Worm (Caenorhabditis elegans) whole organism, L1 larva: Measurements from ENCODE around the gene srxa-15.

Experiments used
- C04F5.9 ChIP-seq: sonication (generic microtip); optimal IDR thresholded peaks from 2 replicates; lab custom pipeline; 2016; ENCODE audit warnings: missing genetic modification characterization, missing compliant biosample characterization
- C16A3.4 ChIP-seq: fragments of 150-350 bp; optimal IDR thresholded peaks from 2 replicates; lab custom pipeline; 2014; ENCODE audit warnings: missing biosample characterization, missing genetic modification characterization
- aha-1 ChIP-seq: fragments of 150-350 bp; optimal IDR thresholded peaks from 2 replicates; lab custom pipeline; 2014; ENCODE audit warnings: missing biosample characterization, missing genetic modification characterization
- alr-1 ChIP-seq: fragments of 200-800 bp; sonication (Bioruptor generic); optimal IDR thresholded peaks from 2 replicates; lab custom pipeline; 2018; ENCODE audit warnings: borderline replicate concordance, mild to moderate bottlenecking, missing genetic modification characterization, missing compliant biosample characterization
- blmp-1 ChIP-seq: fragments of 150-350 bp; optimal IDR thresholded peaks from 2 replicates; lab custom pipeline; 2014; ENCODE audit warnings: missing biosample characterization, missing genetic modification characterization
- ceh-63 ChIP-seq: fragments of 200-800 bp; sonication (Bioruptor generic); optimal IDR thresholded peaks from 2 replicates; lab custom pipeline; 2018; ENCODE audit warnings: mild to moderate bottlenecking, missing genetic modification characterization, missing compliant biosample characterization
- ceh-8 ChIP-seq: fragments of 200-800 bp; sonication (Bioruptor generic); optimal IDR thresholded peaks from 2 replicates; lab custom pipeline; 2018; ENCODE audit warnings: mild to moderate bottlenecking, missing genetic modification characterization, moderate library complexity, missing compliant biosample characterization
- ceh-82 ChIP-seq, 3 experiments: fragments of 150-350 bp in 1 of 3; sonication (generic microtip) in 2 of 3; optimal IDR thresholded peaks; 2 replicates each; lab custom pipeline; 2014 to 2017; ENCODE audit warnings: missing biosample characterization in 3 of 3, missing genetic modification characterization in 3 of 3
- ceh-88 ChIP-seq: fragments of 200-800 bp; sonication (Bioruptor generic); IDR thresholded peaks from 2 replicates; pipeline ENCODE4 v1.3.6; 2022; ENCODE audit warnings: missing genetic modification characterization, missing compliant biosample characterization
- ceh-90 ChIP-seq: sonication (generic microtip); optimal IDR thresholded peaks from 2 replicates; lab custom pipeline; 2016; ENCODE audit warnings: missing genetic modification characterization, missing compliant biosample characterization
- dpl-1 ChIP-seq, 3 experiments: fragments of 150-350 bp in 2 of 3; sonication (generic microtip) in 1 of 3; optimal IDR thresholded peaks; 2 replicates each; lab custom pipeline; 2014 to 2017; ENCODE audit warnings: missing biosample characterization in 3 of 3, missing genetic modification characterization in 3 of 3, missing genetic modification reagents in 3 of 3
- dsc-1 ChIP-seq: sonication (generic microtip); optimal IDR thresholded peaks from 2 replicates; lab custom pipeline; 2016; ENCODE audit warnings: mild to moderate bottlenecking, missing genetic modification characterization, missing compliant biosample characterization
- egl-13 ChIP-seq: sonication (generic microtip); optimal IDR thresholded peaks from 2 replicates; lab custom pipeline; 2016; ENCODE audit warnings: missing genotype, missing genetic modification reagents, missing genetic modification characterization, missing compliant biosample characterization
- egl-27 ChIP-seq, 2 experiments: fragments of 150-350 bp in 1 of 2; sonication (generic microtip); optimal IDR thresholded peaks; 3 replicates each; lab custom pipeline; 2017 to 2018; ENCODE audit warnings: missing biosample characterization in 2 of 2, missing genetic modification characterization in 2 of 2, missing genetic modification reagents in 2 of 2
- fkh-4 ChIP-seq: sonication (generic microtip); optimal IDR thresholded peaks from 2 replicates; lab custom pipeline; 2016; ENCODE audit warnings: missing compliant biosample characterization, missing genetic modification characterization, borderline replicate concordance
- fos-1 ChIP-seq: fragments of 150-350 bp; optimal IDR thresholded peaks from 2 replicates; lab custom pipeline; 2014; ENCODE audit warnings: missing biosample characterization, missing genetic modification characterization
- grh-1 ChIP-seq: fragments of 200-800 bp; sonication (Bioruptor generic); IDR thresholded peaks from 2 replicates; pipeline ENCODE4 v1.3.6; 2022; ENCODE audit warnings: missing genetic modification reagents, missing genetic modification characterization, missing compliant biosample characterization
- hlh-17 ChIP-seq: fragments of 200-800 bp; sonication (Bioruptor generic); optimal IDR thresholded peaks from 2 replicates; lab custom pipeline; 2018; ENCODE audit warnings: missing genetic modification characterization, mild to moderate bottlenecking, missing compliant biosample characterization, moderate library complexity, borderline replicate concordance
- hlh-4 ChIP-seq: sonication (generic microtip); optimal IDR thresholded peaks from 2 replicates; lab custom pipeline; 2016; ENCODE audit warnings: mild to moderate bottlenecking, missing genetic modification characterization, missing compliant biosample characterization
- hpl-2 ChIP-seq: fragments of 150-350 bp; optimal IDR thresholded peaks from 2 replicates; lab custom pipeline; 2014; ENCODE audit warnings: missing biosample characterization, missing genetic modification reagents, missing genetic modification characterization
- irx-1 ChIP-seq: sonication (generic microtip); optimal IDR thresholded peaks from 2 replicates; lab custom pipeline; 2016; ENCODE audit warnings: missing genetic modification characterization, missing compliant biosample characterization
- jun-1 ChIP-seq: fragments of 150-350 bp; optimal IDR thresholded peaks from 2 replicates; lab custom pipeline; 2014; ENCODE audit warnings: missing biosample characterization, missing genetic modification reagents, missing genetic modification characterization
- lin-13 ChIP-seq: fragments of 150-350 bp; optimal IDR thresholded peaks from 2 replicates; lab custom pipeline; 2014; ENCODE audit warnings: missing biosample characterization, missing genetic modification reagents, missing genetic modification characterization
- lin-15B ChIP-seq: fragments of 150-350 bp; sonication (generic microtip); optimal IDR thresholded peaks from 3 replicates; lab custom pipeline; 2014; ENCODE audit warnings: missing biosample characterization, missing genetic modification characterization
- lin-39 ChIP-seq: fragments of 150-350 bp; optimal IDR thresholded peaks from 2 replicates; lab custom pipeline; 2014; ENCODE audit warnings: missing biosample characterization, missing genetic modification reagents, missing genetic modification characterization
- lsy-2 ChIP-seq, 2 experiments: fragments of 150-350 bp; optimal IDR thresholded peaks; 2 replicates each; lab custom pipeline; 2014; ENCODE audit warnings: missing biosample characterization in 2 of 2, missing genetic modification characterization in 2 of 2
- mep-1 ChIP-seq: fragments of 150-350 bp; optimal IDR thresholded peaks from 2 replicates; lab custom pipeline; 2014; ENCODE audit warnings: missing biosample characterization, missing genetic modification characterization
- nhr-12 ChIP-seq: sonication (generic microtip); optimal IDR thresholded peaks from 2 replicates; lab custom pipeline; 2017; ENCODE audit warnings: missing biosample characterization, missing genetic modification characterization
- nhr-28 ChIP-seq: fragments of 150-350 bp; optimal IDR thresholded peaks from 2 replicates; lab custom pipeline; 2014; ENCODE audit warnings: missing biosample characterization, missing genetic modification characterization
- nhr-47 ChIP-seq: sonication (generic microtip); optimal IDR thresholded peaks from 2 replicates; lab custom pipeline; 2016; ENCODE audit warnings: mild to moderate bottlenecking, missing genetic modification characterization, moderate library complexity, missing compliant biosample characterization
- nhr-76 ChIP-seq: sonication (generic microtip); optimal IDR thresholded peaks from 2 replicates; lab custom pipeline; 2017; ENCODE audit warnings: missing biosample characterization, missing genetic modification characterization
- nhr-84 ChIP-seq: sonication (generic microtip); optimal IDR thresholded peaks from 2 replicates; lab custom pipeline; 2017; ENCODE audit warnings: missing biosample characterization, missing genetic modification characterization
- nhr-90 ChIP-seq: sonication (generic microtip); optimal IDR thresholded peaks from 2 replicates; lab custom pipeline; 2016; ENCODE audit warnings: mild to moderate bottlenecking, missing genetic modification characterization, missing compliant biosample characterization; ENCODE audit not compliant: poor library complexity
- rnt-1 ChIP-seq: sonication (generic microtip); optimal IDR thresholded peaks from 2 replicates; lab custom pipeline; 2016; ENCODE audit warnings: mild to moderate bottlenecking, missing genetic modification characterization, moderate library complexity, missing compliant biosample characterization
- skn-1 ChIP-seq: fragments of 150-350 bp; optimal IDR thresholded peaks from 2 replicates; lab custom pipeline; 2014; ENCODE audit warnings: missing biosample characterization, missing genetic modification characterization
- snpc-4 ChIP-seq: fragments of 150-350 bp; optimal IDR thresholded peaks from 2 replicates; lab custom pipeline; 2014; ENCODE audit warnings: missing biosample characterization, missing genetic modification characterization
- sox-4 ChIP-seq: sonication (generic microtip); optimal IDR thresholded peaks from 2 replicates; lab custom pipeline; 2016; ENCODE audit warnings: missing genetic modification characterization, missing compliant biosample characterization
- sup-37 ChIP-seq: fragments of 200-800 bp; sonication (Bioruptor generic); optimal IDR thresholded peaks from 2 replicates; lab custom pipeline; 2018; ENCODE audit warnings: mild to moderate bottlenecking, missing genetic modification characterization, missing compliant biosample characterization
- swsn-7 ChIP-seq: sonication (generic microtip); optimal IDR thresholded peaks from 2 replicates; lab custom pipeline; 2016; ENCODE audit warnings: missing genetic modification characterization, missing compliant biosample characterization
- tbx-2 ChIP-seq: sonication (generic microtip); optimal IDR thresholded peaks from 2 replicates; lab custom pipeline; 2016; ENCODE audit warnings: missing genetic modification characterization, missing compliant biosample characterization
- tlp-1 ChIP-seq: fragments of 150-350 bp; optimal IDR thresholded peaks from 2 replicates; lab custom pipeline; 2014; ENCODE audit warnings: missing biosample characterization, missing genetic modification characterization
- unc-30 ChIP-seq: sonication (generic microtip); optimal IDR thresholded peaks from 2 replicates; lab custom pipeline; 2017; ENCODE audit warnings: missing biosample characterization, missing genetic modification characterization
- unc-62 ChIP-seq: fragments of 150-350 bp; optimal IDR thresholded peaks from 2 replicates; lab custom pipeline; 2014; ENCODE audit warnings: missing biosample characterization, missing genetic modification reagents, missing genetic modification characterization
- unc-86 ChIP-seq: sonication (generic microtip); optimal IDR thresholded peaks from 2 replicates; lab custom pipeline; 2016; ENCODE audit warnings: missing genetic modification characterization, missing compliant biosample characterization
- unc-98 ChIP-seq: fragments of 200-800 bp; sonication (Bioruptor generic); IDR thresholded peaks from 2 replicates; pipeline ENCODE4 v1.3.6; 2022; ENCODE audit warnings: missing genetic modification characterization, missing compliant biosample characterization
- zag-1 ChIP-seq: fragments of 150-350 bp; optimal IDR thresholded peaks from 2 replicates; lab custom pipeline; 2014; ENCODE audit warnings: missing biosample characterization, missing genetic modification characterization
- zip-4 ChIP-seq: fragments of 200-800 bp; sonication (Bioruptor generic); optimal IDR thresholded peaks from 2 replicates; lab custom pipeline; 2018; ENCODE audit warnings: mild to moderate bottlenecking, missing genetic modification characterization, moderate library complexity, missing compliant biosample characterization

srxa-15 gene

ce11 chrV:20609494-20609893 lies 32.5 kb upstream of the srxa-15 start, which contains the start of gene grd-2:
TSS of gene grd-2 (plus strand) at chrV:20609794.
- TF ChIP-seq rnt-1 (no peak), lin-39 (tag; lab: Kevin White, UChicago) (no peak), unc-30 (tag; lab: Kevin White, UChicago) (no peak), tbx-2 (no peak), mep-1 (tag; lab: Kevin White, UChicago) (no peak), lin-15B (tag; lab: Kevin White, UChicago) (no peak), lin-13 (GFP tag; lab: Kevin White, UChicago) (no peak), hpl-2 (no peak), C16A3.4 (tag; lab: Kevin White, UChicago) (no peak), C04F5.9 (tag; lab: Kevin White, UChicago) (no peak), unc-98 (GFP tag; lab: Robert Waterston, UW) (no peak), ceh-82 (tag; optimal IDR thresholded peaks at IDR 0.05; lab: Kevin White, UChicago) (no peak), skn-1 (tag; lab: Kevin White, UChicago) (no peak), nhr-28 (tag; lab: Kevin White, UChicago) (no peak), lsy-2 (tag; optimal IDR thresholded peaks at IDR 0.05; lab: Kevin White, UChicago) (no peak), grh-1 (GFP tag; lab: Robert Waterston, UW) (no peak), ceh-63 (GFP tag; lab: Kevin White, UChicago) (no peak), hlh-4 (tag; lab: Kevin White, UChicago) (no peak), egl-27 (tag; optimal IDR thresholded peaks at IDR 0.05; lab: Kevin White, UChicago) (no peak)

- TF ChIP-seq nhr-47 (no peak), fos-1 (tag; lab: Kevin White, UChicago) (no peak), lin-13 (GFP tag; lab: Kevin White, UChicago) (no peak), snpc-4 (tag; lab: Kevin White, UChicago) (no peak), sup-37 (GFP tag; lab: Kevin White, UChicago) (no peak), egl-13 (tag; lab: Kevin White, UChicago) (no peak), sox-4 (no peak), ceh-90 (tag; lab: Kevin White, UChicago) (no peak), unc-62 (GFP tag; lab: Kevin White, UChicago) (no peak), nhr-84 (tag; lab: Kevin White, UChicago) (no peak), jun-1 (tag; lab: Kevin White, UChicago) (no peak)
Measured at ce11 chrV:20618632-20619031, 23.4 kb upstream of the srxa-15 start, which contains the start of gene F46B3.7. TSS of gene F46B3.7 (minus strand) at chrV:20618732.

- TF ChIP-seq ceh-82 (tag; optimal IDR thresholded peaks at IDR 0.05; lab: Kevin White, UChicago) (no peak), aha-1 (tag; lab: Kevin White, UChicago) (no peak), nhr-76 (tag; lab: Kevin White, UChicago) (no peak), blmp-1 (tag; lab: Kevin White, UChicago) (no peak), unc-86 (tag; lab: Kevin White, UChicago) (no peak), alr-1 (no peak), fkh-4 (no peak), jun-1 (tag; lab: Kevin White, UChicago) (no peak)
Measured at ce11 chrV:20623060-20623459, 18.9 kb upstream of the srxa-15 start, which contains the start of gene F46B3.8. TSS of gene F46B3.8 (minus strand) at chrV:20623160.

ce11 chrV:20625260-20625659 lies 16.7 kb upstream of the srxa-15 start:
- TF ChIP-seq zip-4 (GFP tag; lab: Kevin White, UChicago), result no peak
- no peak for TF ChIP-seq blmp-1 (tag; lab: Kevin White, UChicago)
- no peak for TF ChIP-seq ceh-88 (GFP tag; lab: Robert Waterston, UW)
- no peak for TF ChIP-seq nhr-90 (tag; lab: Kevin White, UChicago)
- TF ChIP-seq hlh-17 (GFP tag; lab: Kevin White, UChicago), result no peak
- no peak for TF ChIP-seq ceh-8
- TF ChIP-seq lin-39 (tag; lab: Kevin White, UChicago), result no peak
- TF ChIP-seq jun-1 (tag; lab: Kevin White, UChicago), result no peak
- TF ChIP-seq zag-1, result no peak
- no peak for TF ChIP-seq lsy-2 (tag; optimal IDR thresholded peaks at IDR 0.05; lab: Kevin White, UChicago)
- TF ChIP-seq lin-13 (GFP tag; lab: Kevin White, UChicago), result no peak
- no peak for TF ChIP-seq C04F5.9 (tag; lab: Kevin White, UChicago)
- no peak for TF ChIP-seq dpl-1 (GFP tag; optimal IDR thresholded peaks at IDR 0.05; lab: Kevin White, UChicago)
- TF ChIP-seq irx-1 (tag; lab: Kevin White, UChicago), result no peak
- no peak for TF ChIP-seq tlp-1 (tag; lab: Kevin White, UChicago)
- TF ChIP-seq dsc-1, result no peak
- no peak for TF ChIP-seq swsn-7 (tag; lab: Kevin White, UChicago)
- TF ChIP-seq unc-62 (GFP tag; lab: Kevin White, UChicago), result no peak
- no peak for TF ChIP-seq aha-1 (tag; lab: Kevin White, UChicago)
- no peak for TF ChIP-seq nhr-12 (tag; lab: Kevin White, UChicago)
- TF ChIP-seq, all 84 proteins: peak for 0
